Fruit fly (Drosophila melanogaster): ENCODE measurements around the gene ND-B14.5B.

- TF ChIP-seq psq (optimal IDR thresholded peaks at IDR 0.05) (no peak), CG8478 (optimal IDR thresholded peaks at IDR 0.05) (no peak), usp (GFP tag; optimal IDR thresholded peaks at IDR 0.05) (no peak), pan (optimal IDR thresholded peaks at IDR 0.05) (no peak)
Observed at dm6 chr2L:3164257-3165021, 18.8 kb upstream of the ND-B14.5B start.

All from whole organism.